Worm (Caenorhabditis elegans) whole organism, L4/young adult: ENCODE data around the gene cyp-44A1.

ENCODE experiments used
- W03F9.2 ChIP-seq: fragments of 150-350 bp; optimal IDR thresholded peaks from 2 replicates; lab custom pipeline; 2014; ENCODE audit warnings: missing biosample characterization, missing genetic modification characterization
- him-1 ChIP-seq: sonication (generic microtip); optimal IDR thresholded peaks from 2 replicates; lab custom pipeline; 2016; ENCODE audit warnings: missing genotype, missing genetic modification reagents, missing genetic modification characterization, missing compliant biosample characterization

DNA sequence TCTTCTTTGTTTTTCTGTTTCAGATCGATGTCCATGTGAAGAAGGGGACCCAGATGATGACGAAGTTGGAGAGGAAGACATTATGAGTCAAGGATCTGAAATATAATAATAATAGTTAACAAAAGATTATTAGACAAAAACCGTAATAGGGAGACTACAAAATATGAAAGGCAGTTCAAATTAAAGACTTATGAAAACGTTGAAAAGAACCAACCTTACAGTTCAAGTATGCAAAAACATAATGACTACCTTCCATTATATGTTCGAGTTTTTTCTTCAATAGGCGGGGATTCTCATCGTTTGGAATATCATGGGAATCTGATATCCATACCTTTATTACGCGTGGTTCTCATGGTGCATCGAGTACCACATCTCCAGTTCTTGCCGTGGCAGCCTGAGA is 29.8 kb downstream of the cyp-44A1 start, which contains the start of gene hlh-26:
- TF ChIP-seq W03F9.2 (no peak), him-1 (tag; lab: Kevin White, UChicago) (no peak)
